Worm (Caenorhabditis elegans) whole organism, mixed stage, embryonic: ENCODE measurements around the gene T28A11.20.
A peak's percentile ranks its signal among the peaks of the same experiment; 100 is the strongest.

Experiments
- bed-3 ChIP-seq: fragments of 200-800 bp; sonication (Bioruptor generic); optimal IDR thresholded peaks from 3 replicates; lab custom pipeline; 2018; ENCODE audit warnings: mild to moderate bottlenecking, missing genetic modification characterization, moderate library complexity, missing compliant biosample characterization
- blmp-1 ChIP-seq: fragments of 150-350 bp; optimal IDR thresholded peaks from 2 replicates; lab custom pipeline; 2014; ENCODE audit warnings: missing biosample characterization, missing genetic modification characterization
- ceh-39 ChIP-seq: fragments of 150-350 bp; optimal IDR thresholded peaks from 2 replicates; lab custom pipeline; 2014; ENCODE audit warnings: missing biosample characterization, missing genetic modification characterization
- ceh-43 ChIP-seq: fragments of 200-800 bp; sonication (Bioruptor generic); optimal IDR thresholded peaks from 2 replicates; lab custom pipeline; 2018; ENCODE audit warnings: mild to moderate bottlenecking, missing genetic modification characterization, moderate library complexity, missing compliant biosample characterization
- ceh-83 ChIP-seq: fragments of 200-800 bp; sonication (Bioruptor generic); optimal IDR thresholded peaks from 2 replicates; lab custom pipeline; 2018; ENCODE audit warnings: mild to moderate bottlenecking, missing genetic modification characterization, missing compliant biosample characterization
- ces-1 ChIP-seq: fragments of 150-350 bp; optimal IDR thresholded peaks from 2 replicates; lab custom pipeline; 2014; ENCODE audit warnings: missing biosample characterization, missing genetic modification reagents, missing genetic modification characterization
- cnd-1 ChIP-seq: fragments of 200-800 bp; sonication (Bioruptor generic); optimal IDR thresholded peaks from 2 replicates; lab custom pipeline; 2018; ENCODE audit warnings: mild to moderate bottlenecking, missing genetic modification characterization, missing compliant biosample characterization
- drap-1 ChIP-seq: fragments of 200-800 bp; sonication (Bioruptor generic); optimal IDR thresholded peaks from 3 replicates; lab custom pipeline; 2018; ENCODE audit warnings: mild to moderate bottlenecking, missing genetic modification characterization, missing compliant biosample characterization
- elt-1 ChIP-seq: sonication (generic microtip); optimal IDR thresholded peaks from 2 replicates; lab custom pipeline; 2017; ENCODE audit warnings: missing genetic modification characterization, mild to moderate bottlenecking, missing compliant biosample characterization, antibody characterized with exemption, moderate library complexity, borderline replicate concordance; ENCODE audit not compliant: insufficient read depth
- elt-3 ChIP-seq: fragments of 150-350 bp; optimal IDR thresholded peaks from 2 replicates; lab custom pipeline; 2014; ENCODE audit warnings: missing biosample characterization, missing genetic modification characterization
- ham-2 ChIP-seq: fragments of 200-800 bp; sonication (Bioruptor generic); optimal IDR thresholded peaks from 2 replicates; lab custom pipeline; 2018; ENCODE audit warnings: mild to moderate bottlenecking, missing genetic modification characterization, missing compliant biosample characterization
- hlh-1 ChIP-seq: fragments of 150-350 bp; optimal IDR thresholded peaks from 2 replicates; lab custom pipeline; 2014; ENCODE audit warnings: missing biosample characterization, missing genetic modification reagents, missing genetic modification characterization
- lin-13 ChIP-seq: fragments of 150-350 bp; optimal IDR thresholded peaks from 2 replicates; lab custom pipeline; 2014; ENCODE audit warnings: missing biosample characterization, missing genetic modification characterization
- lin-32 ChIP-seq: fragments of 200-800 bp; sonication (Bioruptor generic); optimal IDR thresholded peaks from 2 replicates; lab custom pipeline; 2018; ENCODE audit warnings: mild to moderate bottlenecking, missing genetic modification characterization, missing compliant biosample characterization
- lsy-2 ChIP-seq: fragments of 150-350 bp; optimal IDR thresholded peaks from 2 replicates; lab custom pipeline; 2014; ENCODE audit warnings: missing biosample characterization, missing genetic modification characterization
- mab-5 ChIP-seq: fragments of 150-350 bp; optimal IDR thresholded peaks from 2 replicates; lab custom pipeline; 2014; ENCODE audit warnings: missing biosample characterization, missing genetic modification characterization
- mep-1 ChIP-seq: fragments of 150-350 bp; optimal IDR thresholded peaks from 2 replicates; lab custom pipeline; 2017; ENCODE audit warnings: missing biosample characterization, missing genetic modification reagents, missing genetic modification characterization, inconsistent platforms
- mls-2 ChIP-seq: sonication (generic microtip); optimal IDR thresholded peaks from 2 replicates; lab custom pipeline; 2016; ENCODE audit warnings: mild to moderate bottlenecking, missing genetic modification characterization, moderate library complexity, missing compliant biosample characterization
- nhr-12 ChIP-seq: fragments of 150-350 bp; optimal IDR thresholded peaks from 2 replicates; lab custom pipeline; 2014; ENCODE audit warnings: missing biosample characterization, missing genetic modification characterization
- nhr-2 ChIP-seq: fragments of 150-350 bp; optimal IDR thresholded peaks from 2 replicates; lab custom pipeline; 2014; ENCODE audit warnings: missing biosample characterization, missing genetic modification characterization
- nhr-237 ChIP-seq: fragments of 150-350 bp; optimal IDR thresholded peaks from 2 replicates; lab custom pipeline; 2014; ENCODE audit warnings: missing biosample characterization, missing genetic modification characterization
- nhr-28 ChIP-seq: fragments of 150-350 bp; optimal IDR thresholded peaks from 2 replicates; lab custom pipeline; 2014; ENCODE audit warnings: missing biosample characterization, missing genetic modification characterization
- nhr-76 ChIP-seq: sonication (generic microtip); optimal IDR thresholded peaks from 2 replicates; lab custom pipeline; 2017; ENCODE audit warnings: missing biosample characterization, missing genetic modification characterization
- pha-4 ChIP-seq: fragments of 150-350 bp; optimal IDR thresholded peaks from 2 replicates; lab custom pipeline; 2018; ENCODE audit warnings: missing biosample characterization, missing genetic modification reagents, missing genetic modification characterization
- sem-2 ChIP-seq: fragments of 200-800 bp; sonication (Bioruptor generic); optimal IDR thresholded peaks from 2 replicates; lab custom pipeline; 2018; ENCODE audit warnings: mild to moderate bottlenecking, missing genetic modification characterization, missing compliant biosample characterization
- snpc-4 ChIP-seq: fragments of 150-350 bp; optimal IDR thresholded peaks from 2 replicates; lab custom pipeline; 2014; ENCODE audit warnings: missing biosample characterization, missing genetic modification characterization
- sptf-1 ChIP-seq: sonication (generic microtip); optimal IDR thresholded peaks from 2 replicates; lab custom pipeline; 2017; ENCODE audit warnings: mild to moderate bottlenecking, missing genetic modification characterization, moderate library complexity, missing compliant biosample characterization
- tbx-8 ChIP-seq: fragments of 200-800 bp; sonication (Bioruptor generic); optimal IDR thresholded peaks from 2 replicates; lab custom pipeline; 2018; ENCODE audit warnings: mild to moderate bottlenecking, missing genetic modification characterization, moderate library complexity, missing compliant biosample characterization
- unc-120 ChIP-seq: sonication (generic microtip); optimal IDR thresholded peaks from 2 replicates; lab custom pipeline; 2017; ENCODE audit warnings: missing genetic modification characterization, missing compliant biosample characterization; ENCODE audit not compliant: poor library complexity, severe bottlenecking
- unc-39 ChIP-seq: fragments of 150-350 bp; optimal IDR thresholded peaks from 2 replicates; lab custom pipeline; 2014; ENCODE audit warnings: missing biosample characterization, missing genetic modification characterization
- unc-62 ChIP-seq: fragments of 150-350 bp; optimal IDR thresholded peaks from 2 replicates; lab custom pipeline; 2014; ENCODE audit warnings: missing biosample characterization, missing genetic modification reagents, missing genetic modification characterization
- ztf-11 ChIP-seq: fragments of 150-350 bp; optimal IDR thresholded peaks from 2 replicates; lab custom pipeline; 2014; ENCODE audit warnings: missing biosample characterization, missing genetic modification characterization

T28A11.20 gene

DNA sequence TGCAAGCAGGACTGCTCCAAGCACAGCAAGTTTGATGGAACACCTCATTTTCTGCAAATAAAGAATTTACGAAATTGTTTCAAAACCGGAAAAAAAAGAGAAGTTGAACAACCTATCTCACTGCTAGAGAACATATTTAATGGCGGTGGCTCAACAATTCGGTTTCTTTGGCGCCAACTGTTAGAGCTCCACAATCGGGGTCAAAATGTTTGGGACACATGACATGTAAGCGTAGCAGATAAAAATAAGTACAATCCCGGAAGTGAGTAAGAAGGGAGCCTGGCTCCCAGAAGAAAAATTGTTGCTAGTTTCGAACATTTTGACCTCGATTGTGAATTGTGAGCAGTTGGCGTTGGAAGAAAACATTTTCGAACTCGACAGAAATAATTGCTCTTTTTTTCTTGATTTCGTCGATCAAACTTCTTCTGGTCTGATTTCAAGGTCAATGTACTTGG is 13.9 kb downstream of the T28A11.20 start, which contains the start of gene T28A11.16:
Gene T28A11.16 (minus strand): TSS at position 51 of the 455 bp plus-strand sequence.
- no peak for TF ChIP-seq nhr-76 (tag; lab: Kevin White, UChicago)
- no peak for TF ChIP-seq unc-120 (tag; lab: Kevin White, UChicago)
- no peak for TF ChIP-seq lin-13 (tag; lab: Kevin White, UChicago)
- no peak for TF ChIP-seq ham-2 (GFP tag; lab: Kevin White, UChicago)
- no peak for TF ChIP-seq lsy-2 (tag; lab: Kevin White, UChicago)
- TF ChIP-seq nhr-28 (tag; lab: Kevin White, UChicago): no peak
- no peak for TF ChIP-seq unc-62 (GFP tag; lab: Kevin White, UChicago)
- no peak for TF ChIP-seq mls-2 (tag; lab: Kevin White, UChicago)
- no peak for TF ChIP-seq blmp-1 (tag; lab: Kevin White, UChicago)
- TF ChIP-seq elt-1 (tag; lab: Kevin White, UChicago): no peak
- TF ChIP-seq ceh-83 (GFP tag; lab: Kevin White, UChicago): no peak
- TF ChIP-seq nhr-237 (tag; lab: Kevin White, UChicago): no peak
- no peak for TF ChIP-seq ceh-39
- TF ChIP-seq cnd-1 (tag; lab: Kevin White, UChicago): no peak
- no peak for TF ChIP-seq drap-1
- TF ChIP-seq ces-1: no peak
- no peak for TF ChIP-seq bed-3 (GFP tag; lab: Kevin White, UChicago)

DNA sequence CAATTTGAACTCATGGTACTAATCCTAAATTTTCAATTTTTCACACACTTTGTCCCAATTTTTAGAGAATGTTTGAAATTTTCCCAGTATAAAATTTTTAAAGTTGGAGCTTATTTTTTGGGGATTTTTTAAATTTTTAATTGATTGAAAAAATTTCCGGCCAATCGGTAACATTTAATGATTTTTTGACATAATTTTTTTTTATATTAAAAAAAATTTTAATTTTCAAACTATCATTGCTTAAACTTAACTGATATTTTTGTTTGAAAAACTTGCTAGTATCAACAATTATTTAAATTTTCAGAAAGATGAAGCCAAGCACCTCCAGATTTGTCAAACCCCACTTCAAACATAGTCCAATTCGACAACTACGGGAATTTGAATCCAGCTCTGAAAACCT is 15.8 kb downstream of the T28A11.20 start, which contains the start of gene T28A11.22:
Gene T28A11.22 (plus strand): TSS at position 301 of the 400 bp plus-strand sequence.
- TF ChIP-seq sptf-1 (tag; lab: Kevin White, UChicago): no peak
- no peak for TF ChIP-seq unc-62 (GFP tag; lab: Kevin White, UChicago)
- no peak for TF ChIP-seq unc-39 (tag; lab: Kevin White, UChicago)

DNA sequence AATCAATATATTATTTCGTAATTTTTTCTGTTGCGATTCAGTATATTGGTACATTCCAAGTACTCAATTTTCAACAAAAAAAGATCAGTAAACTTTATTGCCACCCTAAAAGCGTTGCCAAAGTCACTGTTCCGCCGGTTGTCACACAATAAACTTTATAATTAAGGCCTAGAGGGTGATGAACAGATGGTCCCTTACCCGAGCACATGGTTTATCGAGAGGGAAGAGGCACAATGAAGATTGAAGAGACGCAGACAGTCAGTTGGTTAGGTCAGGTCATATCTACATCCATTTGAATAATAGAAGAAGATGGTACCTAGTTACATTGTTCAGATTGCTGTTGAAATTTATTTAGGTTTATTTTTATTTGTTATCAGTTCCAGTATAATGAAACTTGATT is 16.2 kb downstream of the T28A11.20 start:
- no peak for TF ChIP-seq nhr-76 (tag; lab: Kevin White, UChicago)
- TF ChIP-seq hlh-1 (tag; lab: Kevin White, UChicago): peak; percentile 87
- peak; percentile 93 for TF ChIP-seq cnd-1 (tag; lab: Kevin White, UChicago)
- peak; percentile 61 for TF ChIP-seq nhr-2 (tag; lab: Kevin White, UChicago)
- TF ChIP-seq mep-1: peak; percentile 14
- no peak for TF ChIP-seq pha-4 (tag; lab: Kevin White, UChicago)
- peak; percentile 88 for TF ChIP-seq lin-32

DNA sequence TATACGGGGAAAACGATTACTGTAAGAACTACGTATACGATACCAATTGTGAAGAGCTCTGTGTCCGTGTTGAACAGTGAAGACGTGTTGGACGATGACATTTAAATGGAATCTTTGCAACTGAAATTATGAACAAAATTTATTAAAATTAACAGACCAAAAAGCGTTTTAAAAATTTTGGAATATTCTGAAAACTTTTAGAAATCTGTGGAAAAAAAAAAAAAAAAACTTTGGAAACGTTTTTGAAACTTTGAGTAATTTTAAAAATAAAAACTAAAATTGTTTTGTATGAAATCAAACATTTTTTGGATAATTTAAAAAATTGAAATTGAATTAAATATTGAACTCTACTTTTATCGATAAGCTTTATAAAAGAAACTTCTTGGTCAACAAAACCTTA is 17.0 kb downstream of the T28A11.20 start, which contains the start of gene srt-63:
Gene srt-63 (minus strand): TSS at position 101 of the 400 bp plus-strand sequence.
- TF ChIP-seq mls-2 (tag; lab: Kevin White, UChicago) (no peak), ham-2 (GFP tag; lab: Kevin White, UChicago) (no peak), mab-5 (tag; lab: Kevin White, UChicago) (no peak), elt-1 (tag; lab: Kevin White, UChicago) (no peak), sem-2 (GFP tag; lab: Kevin White, UChicago) (no peak)

ce11 chrV:3250153-3250552 is 22.9 kb downstream of the T28A11.20 start, which contains the start of gene T28A11.13:
Gene T28A11.13, minus strand, starts transcription at chrV:3250253.
- TF ChIP-seq sptf-1 (tag; lab: Kevin White, UChicago) (no peak), ztf-11 (tag; lab: Kevin White, UChicago) (no peak), blmp-1 (tag; lab: Kevin White, UChicago) (no peak), lsy-2 (tag; lab: Kevin White, UChicago) (no peak), mep-1 (no peak), sem-2 (GFP tag; lab: Kevin White, UChicago) (no peak), nhr-12 (no peak), lin-32 (no peak), elt-1 (tag; lab: Kevin White, UChicago) (no peak), snpc-4 (tag; lab: Kevin White, UChicago) (no peak), elt-3 (tag; lab: Kevin White, UChicago) (no peak), bed-3 (GFP tag; lab: Kevin White, UChicago) (no peak), ceh-43 (GFP tag; lab: Kevin White, UChicago) (no peak), tbx-8 (GFP tag; lab: Kevin White, UChicago) (no peak), ceh-83 (GFP tag; lab: Kevin White, UChicago) (no peak), pha-4 (tag; lab: Kevin White, UChicago) (no peak), nhr-2 (tag; lab: Kevin White, UChicago) (no peak)
- TF ChIP-seq, all 35 proteins: peak for 0
